Worm (Caenorhabditis elegans) whole organism, L4 larva: ENCODE data around the gene T19D12.6.

ENCODE experiments used
- F49E8.2 ChIP-seq: sonication (generic microtip); optimal IDR thresholded peaks from 2 replicates; lab custom pipeline; 2016; ENCODE audit warnings: missing compliant biosample characterization, mild to moderate bottlenecking, missing genetic modification characterization, borderline replicate concordance
- attf-4 ChIP-seq: sonication (generic microtip); optimal IDR thresholded peaks from 3 replicates; lab custom pipeline; 2017; ENCODE audit warnings: missing biosample characterization, missing genetic modification characterization
- daf-12 ChIP-seq: fragments of 150-350 bp; optimal IDR thresholded peaks from 2 replicates; lab custom pipeline; 2014; ENCODE audit warnings: missing biosample characterization, missing genetic modification reagents, missing genetic modification characterization
- dpl-1 ChIP-seq: fragments of 150-350 bp; optimal IDR thresholded peaks from 2 replicates; lab custom pipeline; 2014; ENCODE audit warnings: missing biosample characterization, missing genetic modification reagents, missing genetic modification characterization
- lsy-2 ChIP-seq, 2 experiments: fragments of 150-350 bp in 1 of 2; sonication (generic microtip) in 1 of 2; optimal IDR thresholded peaks; 2 replicates each; lab custom pipeline; 2014 to 2017; ENCODE audit warnings: missing biosample characterization in 2 of 2, missing genetic modification characterization in 2 of 2
- pha-4 ChIP-seq, 2 experiments: fragments of 150-350 bp in 1 of 2; fragments of 200-800 bp in 1 of 2; sonication (Bioruptor generic) in 1 of 2; IDR thresholded peaks in 1 of 2; optimal IDR thresholded peaks in 1 of 2; 2 replicates each; pipeline versions ENCODE4 v1.3.6 to Lab custom; 2014 to 2022; ENCODE audit warnings: missing genetic modification characterization in 2 of 2, missing genetic modification reagents in 2 of 2, missing biosample characterization in 1 of 2, missing compliant biosample characterization in 1 of 2
- unc-130 ChIP-seq: sonication (generic microtip); optimal IDR thresholded peaks from 2 replicates; lab custom pipeline; 2016; ENCODE audit warnings: missing genetic modification reagents, missing genetic modification characterization, missing compliant biosample characterization
- ztf-11 ChIP-seq: fragments of 150-350 bp; optimal IDR thresholded peaks from 2 replicates; lab custom pipeline; 2014; ENCODE audit warnings: missing biosample characterization, missing genetic modification characterization

ce11 chrII:6594151-6594550 is 48.8 kb downstream of the T19D12.6 start, which contains the start of gene aipr-1:
- TF ChIP-seq pha-4 (GFP tag; IDR thresholded peaks at IDR 0.05; lab: Robert Waterston, UW), result no peak
- TF ChIP-seq pha-4 (tag; optimal IDR thresholded peaks at IDR 0.05; lab: Kevin White, UChicago), result no peak
- no peak for TF ChIP-seq dpl-1 (GFP tag; lab: Kevin White, UChicago)
- TF ChIP-seq daf-12, result no peak
- TF ChIP-seq ztf-11 (tag; lab: Kevin White, UChicago), result no peak
- no peak for TF ChIP-seq attf-4 (tag; lab: Kevin White, UChicago)
- TF ChIP-seq lsy-2 (tag; optimal IDR thresholded peaks at IDR 0.05; lab: Kevin White, UChicago), result no peak
- no peak for TF ChIP-seq unc-130 (GFP tag; lab: Kevin White, UChicago)
- no peak for TF ChIP-seq F49E8.2 (tag; lab: Kevin White, UChicago)
